Worm (Caenorhabditis elegans) whole organism, L4 larva: Measurements from ENCODE around the gene B0334.5.

Experiments
- F49E8.2 ChIP-seq: sonication (generic microtip); optimal IDR thresholded peaks from 2 replicates; lab custom pipeline; 2016; ENCODE audit warnings: missing compliant biosample characterization, mild to moderate bottlenecking, missing genetic modification characterization, borderline replicate concordance
- ZK337.2 ChIP-seq: fragments of 200-800 bp; sonication (Bioruptor generic); IDR thresholded peaks from 2 replicates; pipeline ENCODE4 v1.3.6; 2022; ENCODE audit warnings: missing genetic modification reagents, missing genetic modification characterization, missing compliant biosample characterization
- ama-1 ChIP-seq: fragments of 150-350 bp; optimal IDR thresholded peaks from 2 replicates; lab custom pipeline; 2014; ENCODE audit warnings: inconsistent platforms, mixed read lengths
- arid-1 ChIP-seq: fragments of 200-800 bp; sonication (Bioruptor generic); conservative IDR thresholded peaks from 2 replicates; pipeline ENCODE4 v1.3.6; 2022; ENCODE audit warnings: missing genetic modification reagents, missing genetic modification characterization, missing compliant biosample characterization
- attf-4 ChIP-seq: sonication (generic microtip); optimal IDR thresholded peaks from 3 replicates; lab custom pipeline; 2017; ENCODE audit warnings: missing biosample characterization, missing genetic modification characterization
- ceh-20 ChIP-seq: fragments of 200-800 bp; sonication (Bioruptor generic); IDR thresholded peaks from 2 replicates; pipeline ENCODE4 v1.3.6; 2022; ENCODE audit warnings: missing genetic modification reagents, missing genetic modification characterization, missing compliant biosample characterization
- ceh-28 ChIP-seq: fragments of 150-350 bp; optimal IDR thresholded peaks from 2 replicates; lab custom pipeline; 2014; ENCODE audit warnings: missing biosample characterization, missing genetic modification reagents, missing genetic modification characterization
- daf-12 ChIP-seq: fragments of 150-350 bp; optimal IDR thresholded peaks from 2 replicates; lab custom pipeline; 2014; ENCODE audit warnings: missing biosample characterization, missing genetic modification reagents, missing genetic modification characterization
- daf-16 ChIP-seq, 3 experiments: sonication (generic microtip); optimal IDR thresholded peaks; 2 replicates each; lab custom pipeline; 2016 to 2017; ENCODE audit warnings: missing genetic modification characterization in 3 of 3, missing genetic modification reagents in 3 of 3, mild to moderate bottlenecking in 2 of 3, missing compliant biosample characterization in 2 of 3, missing biosample characterization in 1 of 3, moderate library complexity in 1 of 3
- dmd-8 ChIP-seq: fragments of 200-800 bp; sonication (Bioruptor generic); IDR thresholded peaks from 2 replicates; pipeline ENCODE4 v1.3.6; 2022; ENCODE audit warnings: missing genetic modification characterization, missing compliant biosample characterization
- dmd-9 ChIP-seq: fragments of 200-800 bp; sonication (Bioruptor generic); IDR thresholded peaks from 2 replicates; pipeline ENCODE4 v1.3.6; 2022; ENCODE audit warnings: missing genetic modification reagents, missing genetic modification characterization, missing compliant biosample characterization
- dpl-1 ChIP-seq: fragments of 150-350 bp; optimal IDR thresholded peaks from 2 replicates; lab custom pipeline; 2014; ENCODE audit warnings: missing biosample characterization, missing genetic modification reagents, missing genetic modification characterization
- dve-1 ChIP-seq: sonication (generic microtip); optimal IDR thresholded peaks from 2 replicates; lab custom pipeline; 2017; ENCODE audit warnings: antibody characterized with exemption, mild to moderate bottlenecking, missing genetic modification characterization, missing compliant biosample characterization; ENCODE audit not compliant: insufficient read depth
- hif-1 ChIP-seq, 2 experiments: sonication (generic microtip); optimal IDR thresholded peaks; 2 replicates each; lab custom pipeline; 2016 to 2017; ENCODE audit warnings: missing compliant biosample characterization in 2 of 2, missing genetic modification characterization in 2 of 2, missing genetic modification reagents in 2 of 2, missing genotype in 2 of 2, mild to moderate bottlenecking in 1 of 2
- hlh-30 ChIP-seq: sonication (generic microtip); optimal IDR thresholded peaks from 2 replicates; lab custom pipeline; 2017; ENCODE audit warnings: antibody characterized with exemption, mild to moderate bottlenecking, missing genetic modification characterization, missing compliant biosample characterization; ENCODE audit not compliant: insufficient read depth
- lim-7 ChIP-seq: fragments of 200-800 bp; sonication (Bioruptor generic); IDR thresholded peaks from 2 replicates; pipeline ENCODE4 v1.3.6; 2022; ENCODE audit warnings: missing genetic modification characterization, missing compliant biosample characterization
- lin-13 ChIP-seq: fragments of 150-350 bp; optimal IDR thresholded peaks from 2 replicates; lab custom pipeline; 2014; ENCODE audit warnings: missing biosample characterization, missing genetic modification reagents, missing genetic modification characterization
- lin-38 ChIP-seq: fragments of 200-800 bp; sonication (Bioruptor generic); IDR thresholded peaks from 2 replicates; pipeline ENCODE4 v1.3.6; 2022; ENCODE audit warnings: missing genetic modification reagents, missing genetic modification characterization, missing compliant biosample characterization
- lsy-2 ChIP-seq, 2 experiments: fragments of 150-350 bp in 1 of 2; sonication (generic microtip) in 1 of 2; optimal IDR thresholded peaks; 2 replicates each; lab custom pipeline; 2014 to 2017; ENCODE audit warnings: missing biosample characterization in 2 of 2, missing genetic modification characterization in 2 of 2
- madf-9 ChIP-seq: fragments of 200-800 bp; sonication (Bioruptor generic); conservative IDR thresholded peaks from 2 replicates; pipeline ENCODE4 v1.3.6; 2022; ENCODE audit warnings: missing genetic modification reagents, missing genetic modification characterization, missing compliant biosample characterization
- mdl-1 ChIP-seq, 2 experiments: fragments of 150-350 bp in 1 of 2; sonication (generic microtip) in 1 of 2; optimal IDR thresholded peaks; 2 replicates each; lab custom pipeline; 2014 to 2017; ENCODE audit warnings: missing biosample characterization in 2 of 2, missing genetic modification characterization in 2 of 2
- mep-1 ChIP-seq: fragments of 150-350 bp; sonication (generic microtip); optimal IDR thresholded peaks from 3 replicates; lab custom pipeline; 2014; ENCODE audit warnings: missing biosample characterization, missing genetic modification characterization
- mes-2 ChIP-seq: sonication (generic microtip); optimal IDR thresholded peaks from 2 replicates; lab custom pipeline; 2016; ENCODE audit warnings: missing genotype, mild to moderate bottlenecking, missing genetic modification characterization, missing compliant biosample characterization; ENCODE audit not compliant: poor library complexity, severe bottlenecking
- nhr-10 ChIP-seq: fragments of 150-350 bp; optimal IDR thresholded peaks from 2 replicates; lab custom pipeline; 2014; ENCODE audit warnings: missing biosample characterization, missing genetic modification characterization
- nhr-11 ChIP-seq: fragments of 150-350 bp; optimal IDR thresholded peaks from 2 replicates; lab custom pipeline; 2014; ENCODE audit warnings: missing biosample characterization, missing genetic modification characterization
- nhr-25 ChIP-seq: sonication (generic microtip); optimal IDR thresholded peaks from 2 replicates; lab custom pipeline; 2017; ENCODE audit warnings: missing genetic modification characterization, mild to moderate bottlenecking, missing compliant biosample characterization, antibody characterized with exemption, moderate library complexity, borderline replicate concordance; ENCODE audit not compliant: insufficient read depth
- nhr-28 ChIP-seq: fragments of 150-350 bp; optimal IDR thresholded peaks from 2 replicates; lab custom pipeline; 2014; ENCODE audit warnings: missing biosample characterization, missing genetic modification characterization
- nhr-42 ChIP-seq: fragments of 200-800 bp; sonication (Bioruptor generic); IDR thresholded peaks from 2 replicates; pipeline ENCODE4 v1.3.6; 2022; ENCODE audit warnings: missing genetic modification characterization, missing compliant biosample characterization
- nhr-6 ChIP-seq: fragments of 150-350 bp; optimal IDR thresholded peaks from 2 replicates; lab custom pipeline; 2014; ENCODE audit warnings: missing biosample characterization, missing genetic modification characterization
- nhr-77 ChIP-seq: fragments of 150-350 bp; optimal IDR thresholded peaks from 2 replicates; lab custom pipeline; 2014; ENCODE audit warnings: missing biosample characterization, missing genetic modification characterization
- php-3 ChIP-seq: fragments of 200-800 bp; sonication (Bioruptor generic); IDR thresholded peaks from 2 replicates; pipeline ENCODE4 v1.3.6; 2022; ENCODE audit warnings: missing genetic modification reagents, missing genetic modification characterization, missing compliant biosample characterization
- pqm-1 ChIP-seq: sonication (generic microtip); optimal IDR thresholded peaks from 2 replicates; lab custom pipeline; 2017; ENCODE audit warnings: missing biosample characterization, missing genetic modification characterization
- skn-1 ChIP-seq: fragments of 150-350 bp; optimal IDR thresholded peaks from 2 replicates; lab custom pipeline; 2014; ENCODE audit warnings: missing biosample characterization, missing genetic modification characterization
- spr-1 ChIP-seq: sonication (generic microtip); optimal IDR thresholded peaks from 2 replicates; lab custom pipeline; 2016; ENCODE audit warnings: mild to moderate bottlenecking, missing genetic modification characterization, missing compliant biosample characterization
- zfp-3 ChIP-seq: fragments of 200-800 bp; sonication (Bioruptor generic); conservative IDR thresholded peaks from 2 replicates; pipeline ENCODE4 v1.3.6; 2022; ENCODE audit warnings: missing genetic modification reagents, missing genetic modification characterization, missing compliant biosample characterization
- ztf-7 ChIP-seq: fragments of 150-350 bp; optimal IDR thresholded peaks from 2 replicates; lab custom pipeline; 2014; ENCODE audit warnings: missing biosample characterization, missing genetic modification characterization

B0334.5 gene

DNA sequence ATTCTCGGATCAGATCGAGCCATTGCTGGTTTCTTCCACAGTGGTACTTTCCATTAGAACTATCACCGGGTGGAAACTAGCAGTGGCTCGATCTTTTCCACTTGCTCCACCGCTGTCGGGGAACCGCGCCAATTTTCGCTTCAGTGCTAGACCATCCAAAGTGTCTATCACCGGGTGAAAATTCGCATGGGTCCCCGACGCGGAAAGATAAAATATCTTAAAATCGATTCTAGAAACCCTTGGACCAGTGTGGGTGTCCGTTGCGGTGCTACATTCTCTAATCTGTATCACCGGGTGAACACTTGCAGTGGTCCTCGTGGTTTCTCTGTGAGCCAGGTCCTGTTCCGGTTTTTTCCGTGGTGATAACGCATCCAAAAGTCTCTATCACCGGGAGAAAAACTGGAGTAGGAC, 40.1 kb downstream of the B0334.5 start:
- TF ChIP-seq dmd-9 (GFP tag; lab: Robert Waterston, UW): no peak
- no peak for TF ChIP-seq dve-1

DNA sequence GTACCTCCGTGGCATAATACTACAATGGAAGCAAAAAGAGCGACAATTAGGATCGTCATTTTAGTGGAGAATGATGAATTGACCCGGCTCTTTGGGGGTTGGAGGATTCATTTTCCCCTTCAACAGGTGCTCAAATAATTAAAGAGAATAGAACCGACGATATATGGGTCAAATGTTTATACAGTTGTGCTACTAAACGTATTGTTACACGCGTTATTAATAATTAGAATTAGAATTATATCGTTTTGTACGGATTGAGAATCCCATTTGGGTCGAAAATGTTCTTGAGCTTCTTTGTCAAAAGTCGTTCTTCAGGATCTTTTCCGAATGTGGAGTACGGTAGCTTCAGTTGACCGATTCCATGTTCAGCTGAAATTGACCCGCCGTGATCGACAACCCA, 41.3 kb downstream of the B0334.5 start, which contains the start of gene Y62F5A.9:
Gene Y62F5A.9 (minus strand): TSS at position 101 of the 400 bp plus-strand sequence.
- TF ChIP-seq daf-16 (GFP tag; optimal IDR thresholded peaks at IDR 0.05; lab: Kevin White, UChicago): no peak
- TF ChIP-seq daf-16 (tag; optimal IDR thresholded peaks at IDR 0.05; lab: Kevin White, UChicago): peak; percentile 32
- 0 out of 2 replicates have a peak, but pooled peaks have one; percentile 5 for TF ChIP-seq dmd-8 (GFP tag; lab: Robert Waterston, UW)
- 0 out of 2 replicates have a peak, but pooled peaks have one; percentile 10 for TF ChIP-seq lim-7 (GFP tag; lab: Robert Waterston, UW)
- no peak for TF ChIP-seq nhr-77 (tag; lab: Kevin White, UChicago)

DNA sequence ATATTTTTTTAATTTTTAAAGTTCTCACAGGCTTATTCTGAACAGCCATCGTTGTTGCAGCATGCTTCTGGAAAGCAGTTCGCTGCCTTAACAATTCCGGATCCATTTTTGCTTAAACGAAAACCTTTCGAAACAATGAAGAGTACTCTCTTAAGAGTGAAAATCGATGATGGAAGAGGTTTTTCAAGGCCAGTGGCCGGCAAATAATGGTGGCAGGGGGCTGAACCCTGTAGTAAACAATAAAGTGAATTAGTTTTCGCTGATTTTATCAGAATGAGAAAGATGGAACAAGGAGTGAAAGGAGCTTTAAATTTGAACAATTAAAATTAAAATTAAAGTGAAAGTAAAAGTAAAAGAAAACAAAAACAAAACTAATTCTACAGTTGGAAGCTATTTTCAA, 44.9 kb downstream of the B0334.5 start, which contains the start of gene gtf-2E2:
Gene gtf-2E2 (minus strand): TSS at position 111 of the 400 bp plus-strand sequence.
- TF ChIP-seq mdl-1 (tag; optimal IDR thresholded peaks at IDR 0.05; lab: Kevin White, UChicago): no peak
- TF ChIP-seq nhr-10 (tag; lab: Kevin White, UChicago): no peak
- peak; percentile 42; the same call in 1 of the 2 replicates for TF ChIP-seq arid-1 (GFP tag; lab: Robert Waterston, UW)
- no peak for TF ChIP-seq pqm-1
- no peak for TF ChIP-seq hif-1 (tag; optimal IDR thresholded peaks at IDR 0.05; lab: Kevin White, UChicago)
- TF ChIP-seq ceh-20 (GFP tag; lab: Robert Waterston, UW): no peak
- peak; percentile 82 for TF ChIP-seq mes-2 (tag; lab: Kevin White, UChicago)
- peak; percentile 47 for TF ChIP-seq ceh-28 (tag; lab: Kevin White, UChicago)
- no peak for TF ChIP-seq daf-12 (tag; lab: Kevin White, UChicago)
- peak in 1 of 2 experiments; percentile 61 for TF ChIP-seq lsy-2 (tag; optimal IDR thresholded peaks at IDR 0.05; lab: Kevin White, UChicago)
- peak; percentile 6 for TF ChIP-seq hlh-30 (tag; lab: Kevin White, UChicago)
- peak; percentile 51 for TF ChIP-seq lin-13 (GFP tag; lab: Kevin White, UChicago)
- TF ChIP-seq dpl-1 (GFP tag; lab: Kevin White, UChicago): peak; percentile 34
- TF ChIP-seq php-3 (GFP tag; lab: Robert Waterston, UW): no peak
- no peak for TF ChIP-seq ZK337.2 (GFP tag; lab: Robert Waterston, UW)
- no peak for TF ChIP-seq F49E8.2
- no peak for TF ChIP-seq nhr-42 (GFP tag; lab: Robert Waterston, UW)
- TF ChIP-seq nhr-28 (tag; lab: Kevin White, UChicago): peak; percentile 11
- TF ChIP-seq spr-1 (tag; lab: Kevin White, UChicago): no peak
- no peak for TF ChIP-seq ztf-7 (tag; lab: Kevin White, UChicago)
- peak; percentile 32 for TF ChIP-seq ama-1 (lab: Kevin White, UChicago)
- no peak for TF ChIP-seq skn-1 (tag; lab: Kevin White, UChicago)
- no peak for TF ChIP-seq nhr-25 (tag; lab: Kevin White, UChicago)
- TF ChIP-seq mep-1: peak; percentile 20
- no peak for TF ChIP-seq zfp-3 (GFP tag; lab: Robert Waterston, UW)
- no peak for TF ChIP-seq attf-4 (tag; lab: Kevin White, UChicago)
- no peak for TF ChIP-seq daf-16 (GFP tag; optimal IDR thresholded peaks at IDR 0.05; lab: Kevin White, UChicago)
- TF ChIP-seq daf-16 (tag; optimal IDR thresholded peaks at IDR 0.05; lab: Kevin White, UChicago): peak; percentile 68
- peak; percentile 3 for TF ChIP-seq nhr-6 (tag; lab: Kevin White, UChicago)
- no peak for TF ChIP-seq madf-9
- no peak for TF ChIP-seq nhr-11
- peak; percentile 18; the same call in 1 of the 2 replicates for TF ChIP-seq lin-38 (GFP tag; lab: Robert Waterston, UW)
- TF ChIP-seq, all 104 proteins: peak for 13
